Fruit fly (Drosophila melanogaster) whole organism, prepupa: Measurements from ENCODE around the gene CG1738.

Experiments used
- CG6854 ChIP-seq: fragments of 200-800 bp; sonication (Bioruptor generic); optimal IDR thresholded peaks from 2 replicates; lab custom pipeline; 2017; ENCODE audit warnings: missing biosample characterization, mild to moderate bottlenecking, missing genetic modification characterization
- Hr4 ChIP-seq: fragments of 200-800 bp; sonication (Bioruptor generic); optimal IDR thresholded peaks from 3 replicates; lab custom pipeline; 2016; ENCODE audit warnings: missing biosample characterization, missing genetic modification characterization

dm6 chrX:11326213-11326731 lies 22.6 kb upstream of the CG1738 start:
- TF ChIP-seq CG6854 (GFP tag; lab: Kevin White, UChicago), result no peak
- peak; percentile 84 for TF ChIP-seq Hr4
